Fruit fly (Drosophila melanogaster) whole organism, embryonic: ENCODE data around the gene CG18675.

Source experiments
- Adf1 ChIP-seq: fragments of 200-800 bp; sonication (Bioruptor generic); IDR thresholded peaks from 2 replicates; pipeline ENCODE4 v1.3.6; 2022; ENCODE audit warnings: missing biosample characterization, missing genetic modification characterization
- Antp ChIP-seq: fragments of 200-800 bp; sonication (Bioruptor generic); optimal IDR thresholded peaks from 3 replicates; lab custom pipeline; 2016; ENCODE audit warnings: missing biosample characterization, missing genetic modification characterization
- CG10366 ChIP-seq: fragments of 200-800 bp; sonication (Bioruptor generic); IDR thresholded peaks from 2 replicates; pipeline ENCODE4 v1.3.6; 2022; ENCODE audit warnings: missing biosample characterization, missing genetic modification characterization
- CG10543 ChIP-seq: fragments of 200-800 bp; sonication (Bioruptor generic); optimal IDR thresholded peaks from 3 replicates; lab custom pipeline; 2017; ENCODE audit warnings: missing biosample characterization, mild to moderate bottlenecking, missing genetic modification characterization, moderate library complexity
- CG15696 ChIP-seq: fragments of 200-800 bp; sonication (Bioruptor generic); optimal IDR thresholded peaks from 2 replicates; lab custom pipeline; 2019; ENCODE audit warnings: missing biosample characterization, mild to moderate bottlenecking, missing genetic modification characterization, moderate library complexity
- CG18262 ChIP-seq: fragments of 200-800 bp; optimal IDR thresholded peaks from 3 replicates; lab custom pipeline; 2019; ENCODE audit warnings: missing biosample characterization, mild to moderate bottlenecking, missing genetic modification characterization, moderate library complexity
- CG1832 ChIP-seq: fragments of 200-800 bp; sonication (Bioruptor generic); optimal IDR thresholded peaks from 2 replicates; lab custom pipeline; 2017; ENCODE audit warnings: missing biosample characterization, mild to moderate bottlenecking, missing genetic modification characterization, inconsistent platforms
- CG18619 ChIP-seq: fragments of 200-800 bp; sonication (Bioruptor generic); optimal IDR thresholded peaks from 3 replicates; lab custom pipeline; 2017; ENCODE audit warnings: missing biosample characterization, mild to moderate bottlenecking, missing genetic modification characterization
- CG3726 ChIP-seq: fragments of 200-800 bp; sonication (Bioruptor generic); IDR thresholded peaks from 3 replicates; pipeline ENCODE4, ENCODE4 v1.3.6; 2022; ENCODE audit warnings: missing biosample characterization, missing genetic modification characterization
- CG7963 ChIP-seq: fragments of 200-800 bp; sonication (Bioruptor generic); IDR thresholded peaks from 3 replicates; pipeline ENCODE4 v1.3.6; 2022; ENCODE audit warnings: missing biosample characterization, missing genetic modification characterization; ENCODE audit not compliant: partially characterized antibody
- CG8290 ChIP-seq, 3 experiments: fragments of 200-800 bp; sonication (Bioruptor generic); optimal IDR thresholded peaks; 2 replicates each; lab custom pipeline; 2016 to 2019; ENCODE audit warnings: missing biosample characterization in 3 of 3, missing genetic modification characterization in 3 of 3, mild to moderate bottlenecking in 2 of 3, moderate library complexity in 1 of 3
- CG8388 ChIP-seq: fragments of 200-800 bp; sonication (Bioruptor generic); optimal IDR thresholded peaks from 2 replicates; lab custom pipeline; 2019; ENCODE audit warnings: missing biosample characterization, mild to moderate bottlenecking, missing genetic modification characterization, moderate library complexity
- CG8478 ChIP-seq: fragments of >200 bp; optimal IDR thresholded peaks from 2 replicates; lab custom pipeline; 2018
- D ChIP-seq, 2 experiments: fragments of 200-800 bp in 1 of 2; fragments of >200 bp in 1 of 2; sonication (Bioruptor generic) in 1 of 2; optimal IDR thresholded peaks; 2 replicates in 1 of 2; 3 replicates in 1 of 2; lab custom pipeline; 2017; ENCODE audit warnings: mild to moderate bottlenecking in 1 of 2, missing biosample characterization in 1 of 2, missing genetic modification characterization in 1 of 2, missing genetic modification reagents in 1 of 2
- D19A ChIP-seq: fragments of 200-800 bp; optimal IDR thresholded peaks from 3 replicates; lab custom pipeline; 2019; ENCODE audit warnings: missing biosample characterization, mild to moderate bottlenecking, missing genetic modification characterization, moderate library complexity
- D19B ChIP-seq: fragments of 200-800 bp; sonication (Bioruptor generic); optimal IDR thresholded peaks from 2 replicates; lab custom pipeline; 2017; ENCODE audit warnings: missing biosample characterization, mild to moderate bottlenecking, missing genetic modification characterization
- Dek ChIP-seq: fragments of 200-800 bp; sonication (Bioruptor generic); optimal IDR thresholded peaks from 3 replicates; lab custom pipeline; 2019; ENCODE audit warnings: missing biosample characterization, mild to moderate bottlenecking, missing genetic modification characterization, moderate library complexity
- Ets65A ChIP-seq: fragments of 200-800 bp; sonication (Bioruptor generic); peaks from one replicate; lab custom pipeline; 2016; ENCODE audit warnings: missing biosample characterization, missing genetic modification characterization
- HLHmδ ChIP-seq: fragments of 200-800 bp; sonication (Bioruptor generic); optimal IDR thresholded peaks from 2 replicates; lab custom pipeline; 2018; ENCODE audit warnings: missing biosample characterization, mild to moderate bottlenecking, missing genetic modification characterization, moderate library complexity
- Med ChIP-seq: fragments of 200-800 bp; sonication (Bioruptor generic); peaks from one replicate; lab custom pipeline; 2016; ENCODE audit warnings: missing biosample characterization, missing genetic modification characterization, mild to moderate bottlenecking, inconsistent platforms, moderate library complexity
- Nf-YB ChIP-seq: fragments of 200-800 bp; sonication (Bioruptor generic); optimal IDR thresholded peaks from 3 replicates; lab custom pipeline; 2019; ENCODE audit warnings: missing biosample characterization, mild to moderate bottlenecking, missing genetic modification characterization, moderate library complexity
- Nf-YC ChIP-seq: fragments of 200-800 bp; optimal IDR thresholded peaks from 3 replicates; lab custom pipeline; 2019; ENCODE audit warnings: missing biosample characterization, mild to moderate bottlenecking, missing genetic modification characterization, moderate library complexity
- Rx ChIP-seq: fragments of 200-800 bp; sonication (Bioruptor generic); IDR thresholded peaks from 2 replicates; pipeline ENCODE4 v1.3.6; 2022; ENCODE audit warnings: missing biosample characterization, missing genetic modification characterization
- Tbp ChIP-seq: fragments of >200 bp; optimal IDR thresholded peaks from 2 replicates; lab custom pipeline; 2018; ENCODE audit warnings: missing biosample characterization, missing genetic modification characterization
- Trl ChIP-seq, 3 experiments: fragments of >200 bp in 2 of 3; fragments of 200-800 bp in 1 of 3; sonication (Bioruptor generic) in 1 of 3; optimal IDR thresholded peaks; 2 replicates in 1 of 3; 3 replicates in 2 of 3; lab custom pipeline; 2016 to 2017; ENCODE audit warnings: missing biosample characterization in 1 of 3, missing genetic modification characterization in 1 of 3
- Xbp1 ChIP-seq: fragments of 200-800 bp; sonication (Bioruptor generic); optimal IDR thresholded peaks from 3 replicates; lab custom pipeline; 2016; ENCODE audit warnings: missing biosample characterization, mild to moderate bottlenecking, missing genetic modification characterization
- abd-A ChIP-seq: fragments of 200-800 bp; sonication (Bioruptor generic); optimal IDR thresholded peaks from 3 replicates; lab custom pipeline; 2019; ENCODE audit warnings: missing biosample characterization, mild to moderate bottlenecking, missing genetic modification characterization, moderate library complexity
- cato ChIP-seq: fragments of 200-800 bp; sonication (Bioruptor generic); optimal IDR thresholded peaks from 2 replicates; lab custom pipeline; 2016; ENCODE audit warnings: missing biosample characterization, missing genetic modification characterization, borderline replicate concordance
- cg ChIP-seq: fragments of 200-800 bp; sonication (Bioruptor generic); optimal IDR thresholded peaks from 3 replicates; lab custom pipeline; 2019; ENCODE audit warnings: missing biosample characterization, mild to moderate bottlenecking, missing genetic modification characterization, moderate library complexity
- chinmo ChIP-seq: fragments of 200-800 bp; sonication (Bioruptor generic); IDR thresholded peaks from 4 replicates; pipeline ENCODE4 v1.3.6; 2022; ENCODE audit warnings: missing biosample characterization, missing genetic modification characterization; ENCODE audit not compliant: partially characterized antibody
- crol ChIP-seq: fragments of 200-800 bp; sonication (Bioruptor generic); IDR thresholded peaks from 2 replicates; pipeline ENCODE4 v1.3.6; 2022; ENCODE audit warnings: missing biosample characterization, missing genetic modification characterization
- dm ChIP-seq: fragments of 200-800 bp; sonication (Bioruptor generic); optimal IDR thresholded peaks from 3 replicates; lab custom pipeline; 2016; ENCODE audit warnings: missing biosample characterization, missing genetic modification characterization
- hb ChIP-seq: fragments of 200-800 bp; sonication (Bioruptor generic); IDR thresholded peaks from 3 replicates; pipeline ENCODE4 v1.3.6; 2022; ENCODE audit warnings: missing biosample characterization, missing genetic modification characterization; ENCODE audit not compliant: partially characterized antibody
- hkb ChIP-seq, 2 experiments: fragments of 200-800 bp in 1 of 2; fragments of >200 bp in 1 of 2; sonication (Bioruptor generic) in 1 of 2; IDR thresholded peaks in 1 of 2; optimal IDR thresholded peaks in 1 of 2; 2 replicates each; pipeline versions ENCODE4 v1.3.6 to Lab custom; 2017 to 2022; ENCODE audit warnings: missing biosample characterization in 1 of 2, missing genetic modification characterization in 1 of 2
- kni ChIP-seq: fragments of 200-800 bp; sonication (Bioruptor generic); optimal IDR thresholded peaks from 3 replicates; lab custom pipeline; 2017; ENCODE audit warnings: mild to moderate bottlenecking, missing biosample characterization, missing genetic modification reagents, missing genetic modification characterization
- oc ChIP-seq: fragments of 200-800 bp; sonication (Bioruptor generic); optimal IDR thresholded peaks from 2 replicates; lab custom pipeline; 2018; ENCODE audit warnings: missing biosample characterization, mild to moderate bottlenecking, missing genetic modification characterization, moderate library complexity
- odd ChIP-seq: fragments of 200-800 bp; sonication (Bioruptor generic); optimal IDR thresholded peaks from 2 replicates; lab custom pipeline; 2017; ENCODE audit warnings: missing biosample characterization, mild to moderate bottlenecking, missing genetic modification characterization
- onecut ChIP-seq: fragments of 200-800 bp; sonication (Bioruptor generic); IDR thresholded peaks from 2 replicates; pipeline ENCODE4 v1.3.6; 2022; ENCODE audit warnings: missing biosample characterization, missing genetic modification characterization
- sisA ChIP-seq: fragments of 200-800 bp; sonication (Bioruptor generic); IDR thresholded peaks from 2 replicates; pipeline ENCODE4 v1.3.6; 2022; ENCODE audit warnings: missing biosample characterization, missing genetic modification characterization
- sob ChIP-seq: fragments of 200-800 bp; sonication (Bioruptor generic); IDR thresholded peaks from 2 replicates; pipeline ENCODE4 v1.3.6; 2022; ENCODE audit warnings: missing biosample characterization, missing genetic modification characterization
- tna ChIP-seq: fragments of 200-800 bp; sonication (Bioruptor generic); IDR thresholded peaks from 2 replicates; pipeline ENCODE4 v1.3.6; 2022; ENCODE audit warnings: missing biosample characterization, missing genetic modification characterization; ENCODE audit not compliant: partially characterized antibody
- toy ChIP-seq: fragments of 200-800 bp; sonication (Bioruptor generic); IDR thresholded peaks from 2 replicates; pipeline ENCODE4 v1.3.6; 2022; ENCODE audit warnings: missing biosample characterization, missing genetic modification characterization
- twi ChIP-seq: fragments of 200-800 bp; optimal IDR thresholded peaks from 2 replicates; lab custom pipeline; 2019; ENCODE audit warnings: missing biosample characterization, mild to moderate bottlenecking, missing genetic modification characterization, moderate library complexity
- unpg ChIP-seq: fragments of 200-800 bp; sonication (Bioruptor generic); optimal IDR thresholded peaks from 3 replicates; lab custom pipeline; 2018; ENCODE audit warnings: missing biosample characterization, mild to moderate bottlenecking, missing genetic modification characterization, moderate library complexity
- vfl ChIP-seq: fragments of 200-800 bp; sonication (Bioruptor generic); optimal IDR thresholded peaks from 2 replicates; lab custom pipeline; 2016; ENCODE audit warnings: missing biosample characterization, missing genetic modification characterization
- vvl ChIP-seq: fragments of 200-800 bp; sonication (Bioruptor generic); IDR thresholded peaks from 2 replicates; pipeline ENCODE4 v1.3.6; 2022; ENCODE audit warnings: missing biosample characterization, missing genetic modification characterization
- z ChIP-seq: fragments of 200-800 bp; sonication (Bioruptor generic); IDR thresholded peaks from 3 replicates; pipeline ENCODE4 v1.3.6; 2022; ENCODE audit warnings: missing biosample characterization, missing genetic modification characterization

CG18675 gene

DNA sequence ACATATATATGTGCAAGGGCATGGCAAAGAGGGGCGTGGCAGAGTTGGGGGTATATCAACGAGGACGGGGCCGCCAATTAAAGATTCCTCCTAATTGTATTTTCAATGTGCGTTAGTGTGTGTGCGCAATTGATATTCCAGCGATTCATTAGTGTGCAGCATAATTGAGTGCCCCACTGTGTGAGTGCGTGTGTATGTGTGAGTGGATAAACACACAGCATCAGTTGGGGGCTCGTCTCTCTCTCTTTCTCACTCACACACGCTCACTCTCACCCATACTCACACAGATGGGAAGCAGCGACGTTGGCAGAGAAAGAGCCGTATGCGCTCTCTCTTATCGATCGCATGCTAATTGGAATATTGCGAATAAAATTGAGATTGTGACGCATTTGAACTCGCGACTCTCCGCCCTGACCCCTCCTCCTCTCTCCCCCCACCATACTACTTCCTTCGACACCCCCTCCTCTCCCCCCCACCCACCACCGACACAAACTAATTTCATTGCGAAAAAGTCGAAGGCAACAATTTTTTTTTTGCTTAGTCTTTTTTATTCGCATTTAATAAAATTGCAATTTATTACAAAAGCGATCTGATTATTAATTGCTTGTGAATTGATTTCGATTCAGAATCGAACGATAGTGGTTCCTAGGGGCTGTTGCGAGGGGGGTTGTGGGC lies 60.1 kb downstream of the CG18675 start:
- peak; percentile 54 to 69 for TF ChIP-seq Trl (optimal IDR thresholded peaks at IDR 0.05; lab: Kevin White, UChicago)
- TF ChIP-seq Trl (GFP tag; optimal IDR thresholded peaks at IDR 0.05; lab: Kevin White, UChicago) = no peak
- TF ChIP-seq CG8290 (GFP tag; optimal IDR thresholded peaks at IDR 0.05; lab: Kevin White, UChicago) = no peak
- peak in 1 of 2 experiments; percentile 10 for TF ChIP-seq CG8290 (tag; optimal IDR thresholded peaks at IDR 0.05; lab: Kevin White, UChicago)
- peak; percentile 57 for TF ChIP-seq vvl
- TF ChIP-seq Nf-YC = peak; percentile 45
- TF ChIP-seq onecut (GFP tag; lab: Robert Waterston, UW) = peak; percentile 65
- TF ChIP-seq abd-A (tag; lab: Kevin White, UChicago) = peak; percentile 28
- TF ChIP-seq CG10366 (GFP tag; lab: Robert Waterston, UW) = no peak
- peak; percentile 36 for TF ChIP-seq HLHmδ
- no peak for TF ChIP-seq Dek (tag; lab: Kevin White, UChicago)
- TF ChIP-seq kni (GFP tag; lab: Kevin White, UChicago) = peak; percentile 19
- no peak for TF ChIP-seq CG18619 (GFP tag; lab: Kevin White, UChicago)
- no peak for TF ChIP-seq D19A
- TF ChIP-seq cg (GFP tag; lab: Kevin White, UChicago) = peak; percentile 94
- TF ChIP-seq CG1832 (GFP tag; lab: Kevin White, UChicago) = no peak
- no peak for TF ChIP-seq oc (tag; lab: Kevin White, UChicago)
- TF ChIP-seq vfl = no peak
- TF ChIP-seq Antp (GFP tag; lab: Kevin White, UChicago) = no peak
- peak; percentile 30; the same call in 1 of the 2 replicates for TF ChIP-seq crol (GFP tag; lab: Robert Waterston, UW)
- no peak for TF ChIP-seq Ets65A (GFP tag; lab: Kevin White, UChicago)
- no peak for TF ChIP-seq odd (GFP tag; lab: Kevin White, UChicago)
- TF ChIP-seq CG8478 (lab: Kevin White, UChicago) = peak; percentile 92
- TF ChIP-seq sisA (GFP tag; lab: Robert Waterston, UW) = no peak
- TF ChIP-seq Xbp1 = no peak
- TF ChIP-seq tna (GFP tag; lab: Robert Waterston, UW) = peak; percentile 30; the same call in 1 of the 2 replicates
- peak; percentile 89 for TF ChIP-seq z (GFP tag; lab: Robert Waterston, UW)
- TF ChIP-seq CG8388 (GFP tag; lab: Kevin White, UChicago) = no peak
- no peak for TF ChIP-seq twi (tag; lab: Kevin White, UChicago)
- peak; percentile 43 for TF ChIP-seq D (optimal IDR thresholded peaks at IDR 0.05; lab: Kevin White, UChicago)
- TF ChIP-seq D (GFP tag; optimal IDR thresholded peaks at IDR 0.05; lab: Kevin White, UChicago) = no peak
- TF ChIP-seq CG3726 (GFP tag; lab: Robert Waterston, UW) = no peak
- TF ChIP-seq Rx (GFP tag; lab: Robert Waterston, UW) = no peak
- peak; percentile 83; the same call in 1 of the 4 replicates for TF ChIP-seq chinmo
- TF ChIP-seq CG15696 (tag; lab: Kevin White, UChicago) = no peak
- TF ChIP-seq CG10543 (GFP tag; lab: Kevin White, UChicago) = peak; percentile 8
- no peak for TF ChIP-seq sob
- no peak for TF ChIP-seq toy (GFP tag; lab: Robert Waterston, UW)
- TF ChIP-seq CG18262 (tag; lab: Kevin White, UChicago) = no peak
- TF ChIP-seq Med = peak; percentile 54
- peak; percentile 61 for TF ChIP-seq Nf-YB
- peak; percentile 58 for TF ChIP-seq Adf1 (GFP tag; lab: Robert Waterston, UW)
- TF ChIP-seq dm (GFP tag; lab: Kevin White, UChicago) = no peak
- no peak for TF ChIP-seq cato (GFP tag; lab: Kevin White, UChicago)
- TF ChIP-seq CG7963 (GFP tag; lab: Robert Waterston, UW) = 0 out of 3 replicates have a peak, but pooled peaks have one; percentile 18
- no peak for TF ChIP-seq Tbp (GFP tag; lab: Kevin White, UChicago)
- TF ChIP-seq D19B (GFP tag; lab: Kevin White, UChicago) = no peak
- no peak for TF ChIP-seq hb
- no peak for TF ChIP-seq unpg
- TF ChIP-seq hkb (optimal IDR thresholded peaks at IDR 0.05; lab: Kevin White, UChicago) = no peak
- TF ChIP-seq hkb (GFP tag; IDR thresholded peaks at IDR 0.05; lab: Robert Waterston, UW) = no peak
